Fruit fly (Drosophila melanogaster) whole organism, embryonic: ENCODE measurements around the gene Dsp1.

Experiments
- ATbp ChIP-seq: fragments of 200-800 bp; sonication (Bioruptor generic); optimal IDR thresholded peaks from 2 replicates; lab custom pipeline; 2017; ENCODE audit warnings: missing biosample characterization, mild to moderate bottlenecking, missing genetic modification characterization, missing genetic modification reagents
- Awh ChIP-seq: fragments of 200-800 bp; sonication (Bioruptor generic); IDR thresholded peaks from 2 replicates; pipeline ENCODE4, ENCODE4 v1.3.6; 2022; ENCODE audit warnings: missing biosample characterization, missing genetic modification characterization
- CG10543 ChIP-seq: fragments of 200-800 bp; sonication (Bioruptor generic); optimal IDR thresholded peaks from 3 replicates; lab custom pipeline; 2017; ENCODE audit warnings: missing biosample characterization, mild to moderate bottlenecking, missing genetic modification characterization, moderate library complexity
- CG10654 ChIP-seq: fragments of 200-800 bp; sonication (Bioruptor generic); optimal IDR thresholded peaks from 2 replicates; lab custom pipeline; 2016; ENCODE audit warnings: missing biosample characterization, missing genetic modification characterization
- CG10959 ChIP-seq: fragments of 200-800 bp; sonication (Bioruptor generic); IDR thresholded peaks from 2 replicates; pipeline ENCODE4 v1.3.6; 2022; ENCODE audit warnings: missing biosample characterization, missing genetic modification characterization
- CG11723 ChIP-seq: fragments of 200-800 bp; sonication (Bioruptor generic); optimal IDR thresholded peaks from 2 replicates; lab custom pipeline; 2017; ENCODE audit warnings: missing biosample characterization, mild to moderate bottlenecking, missing genetic modification characterization
- CG13775 ChIP-seq: fragments of 200-800 bp; sonication (Bioruptor generic); optimal IDR thresholded peaks from 3 replicates; lab custom pipeline; 2017; ENCODE audit warnings: missing biosample characterization, mild to moderate bottlenecking, missing genetic modification characterization
- CG14667 ChIP-seq: fragments of 200-800 bp; sonication (Bioruptor generic); IDR thresholded peaks from 2 replicates; pipeline ENCODE4 v1.3.6; 2022; ENCODE audit warnings: missing biosample characterization, missing genetic modification characterization
- CG14710 ChIP-seq: fragments of 200-800 bp; sonication (Bioruptor generic); optimal IDR thresholded peaks from 3 replicates; lab custom pipeline; 2019; ENCODE audit warnings: missing biosample characterization, mild to moderate bottlenecking, missing genetic modification characterization, moderate library complexity
- CG18011 ChIP-seq: fragments of 200-800 bp; sonication (Bioruptor generic); optimal IDR thresholded peaks from 2 replicates; lab custom pipeline; 2017; ENCODE audit warnings: missing biosample characterization, missing genetic modification characterization, mild to moderate bottlenecking, moderate library complexity, missing genotype
- CG18262 ChIP-seq: fragments of 200-800 bp; optimal IDR thresholded peaks from 3 replicates; lab custom pipeline; 2019; ENCODE audit warnings: missing biosample characterization, mild to moderate bottlenecking, missing genetic modification characterization, moderate library complexity
- CG2199 ChIP-seq: fragments of 200-800 bp; sonication (Bioruptor generic); IDR thresholded peaks from 3 replicates; pipeline ENCODE4 v1.3.6; 2022; ENCODE audit warnings: missing biosample characterization, missing genetic modification characterization
- CG2889 ChIP-seq: fragments of 200-800 bp; sonication (Bioruptor generic); IDR thresholded peaks from 3 replicates; pipeline ENCODE4 v1.3.6; 2022; ENCODE audit warnings: missing biosample characterization, missing genetic modification characterization
- CG30020 ChIP-seq: fragments of 200-800 bp; optimal IDR thresholded peaks from 2 replicates; lab custom pipeline; 2019; ENCODE audit warnings: missing biosample characterization, mild to moderate bottlenecking, missing genetic modification characterization, moderate library complexity
- CG3065 ChIP-seq: fragments of 200-800 bp; sonication (Bioruptor generic); optimal IDR thresholded peaks from 2 replicates; lab custom pipeline; 2016; ENCODE audit warnings: missing biosample characterization, missing genetic modification characterization
- CG32767 ChIP-seq: fragments of 200-800 bp; sonication (Bioruptor generic); IDR thresholded peaks from 2 replicates; pipeline ENCODE4 v1.3.6; 2022; ENCODE audit warnings: missing biosample characterization, missing genetic modification characterization
- CG34224 ChIP-seq: fragments of 200-800 bp; sonication (Bioruptor generic); IDR thresholded peaks from 3 replicates; pipeline ENCODE4 v1.3.6; 2022; ENCODE audit warnings: missing biosample characterization, missing genetic modification characterization; ENCODE audit not compliant: partially characterized antibody
- CG4730 ChIP-seq: fragments of 200-800 bp; sonication (Bioruptor generic); IDR thresholded peaks from 2 replicates; pipeline ENCODE4 v1.3.6; 2022; ENCODE audit warnings: missing biosample characterization, missing genetic modification characterization
- CG6689 ChIP-seq: fragments of 200-800 bp; sonication (Bioruptor generic); IDR thresholded peaks from 2 replicates; pipeline ENCODE4 v1.3.6; 2022; ENCODE audit warnings: missing biosample characterization, missing genetic modification characterization
- CG6813 ChIP-seq: fragments of 200-800 bp; sonication (Bioruptor generic); optimal IDR thresholded peaks from 2 replicates; lab custom pipeline; 2017; ENCODE audit warnings: missing biosample characterization, missing genetic modification characterization, mild to moderate bottlenecking, moderate library complexity, missing genetic modification reagents
- CG7987 ChIP-seq: fragments of 200-800 bp; sonication (Bioruptor generic); optimal IDR thresholded peaks from 2 replicates; lab custom pipeline; 2018; ENCODE audit warnings: missing biosample characterization, mild to moderate bottlenecking, missing genetic modification characterization, moderate library complexity
- CG8924 ChIP-seq: fragments of 200-800 bp; optimal IDR thresholded peaks from 3 replicates; lab custom pipeline; 2019; ENCODE audit warnings: missing biosample characterization, mild to moderate bottlenecking, missing genetic modification characterization, moderate library complexity
- CG9876 ChIP-seq: fragments of 200-800 bp; sonication (Bioruptor generic); optimal IDR thresholded peaks from 2 replicates; lab custom pipeline; 2016; ENCODE audit warnings: missing biosample characterization, missing genetic modification characterization
- CTCF ChIP-seq: fragments of 200-800 bp; sonication (Bioruptor generic); optimal IDR thresholded peaks from 2 replicates; lab custom pipeline; 2017; ENCODE audit warnings: missing biosample characterization, mild to moderate bottlenecking, missing genetic modification characterization, moderate library complexity
- CrebB ChIP-seq: fragments of 200-800 bp; sonication (Bioruptor generic); optimal IDR thresholded peaks from 3 replicates; lab custom pipeline; 2018; ENCODE audit warnings: missing biosample characterization, mild to moderate bottlenecking, missing genetic modification characterization
- Drgx ChIP-seq: fragments of 200-800 bp; sonication (Bioruptor generic); IDR thresholded peaks from 2 replicates; pipeline ENCODE4 v1.3.6; 2022; ENCODE audit warnings: missing biosample characterization, missing genetic modification characterization
- Eip74EF ChIP-seq, 2 experiments: fragments of 200-800 bp in 1 of 2; fragments of >200 bp in 1 of 2; sonication (Bioruptor generic) in 1 of 2; optimal IDR thresholded peaks; 2 replicates each; lab custom pipeline; 2017 to 2019; ENCODE audit warnings: missing biosample characterization in 2 of 2, missing genetic modification characterization in 2 of 2, mild to moderate bottlenecking in 1 of 2, moderate library complexity in 1 of 2
- Elba2 ChIP-seq: fragments of 200-800 bp; sonication (Bioruptor generic); optimal IDR thresholded peaks from 3 replicates; lab custom pipeline; 2016; ENCODE audit warnings: missing biosample characterization, missing genetic modification characterization
- HmgD ChIP-seq: fragments of 200-800 bp; sonication (Bioruptor generic); optimal IDR thresholded peaks from 3 replicates; lab custom pipeline; 2016; ENCODE audit warnings: missing biosample characterization, missing genetic modification characterization
- Hsf ChIP-seq: fragments of 200-800 bp; sonication (Bioruptor generic); optimal IDR thresholded peaks from 3 replicates; lab custom pipeline; 2016; ENCODE audit warnings: missing biosample characterization, missing genetic modification characterization
- Med ChIP-seq: fragments of 200-800 bp; sonication (Bioruptor generic); peaks from one replicate; lab custom pipeline; 2016; ENCODE audit warnings: missing biosample characterization, missing genetic modification characterization, mild to moderate bottlenecking, inconsistent platforms, moderate library complexity
- Nf-YB ChIP-seq: fragments of 200-800 bp; sonication (Bioruptor generic); optimal IDR thresholded peaks from 3 replicates; lab custom pipeline; 2019; ENCODE audit warnings: missing biosample characterization, mild to moderate bottlenecking, missing genetic modification characterization, moderate library complexity
- Stat92E ChIP-seq, 3 experiments: fragments of >200 bp in 2 of 3; fragments of 200-800 bp in 1 of 3; sonication (Bioruptor generic) in 1 of 3; optimal IDR thresholded peaks; 2 replicates each; lab custom pipeline; 2017 to 2019; ENCODE audit warnings: missing biosample characterization in 3 of 3, missing genetic modification characterization in 3 of 3, mild to moderate bottlenecking in 1 of 3, moderate library complexity in 1 of 3
- TFAM ChIP-seq: fragments of 200-800 bp; sonication (Bioruptor generic); optimal IDR thresholded peaks from 2 replicates; lab custom pipeline; 2017; ENCODE audit warnings: missing biosample characterization, missing genetic modification characterization, inconsistent platforms
- Trl ChIP-seq, 3 experiments: fragments of >200 bp in 2 of 3; fragments of 200-800 bp in 1 of 3; sonication (Bioruptor generic) in 1 of 3; optimal IDR thresholded peaks; 2 replicates in 1 of 3; 3 replicates in 2 of 3; lab custom pipeline; 2016 to 2017; ENCODE audit warnings: missing biosample characterization in 1 of 3, missing genetic modification characterization in 1 of 3
- chinmo ChIP-seq: fragments of 200-800 bp; sonication (Bioruptor generic); IDR thresholded peaks from 4 replicates; pipeline ENCODE4 v1.3.6; 2022; ENCODE audit warnings: missing biosample characterization, missing genetic modification characterization; ENCODE audit not compliant: partially characterized antibody
- da ChIP-seq: fragments of 200-800 bp; sonication (Bioruptor generic); optimal IDR thresholded peaks from 2 replicates; lab custom pipeline; 2016; ENCODE audit warnings: missing biosample characterization, missing genetic modification characterization
- hb ChIP-seq: fragments of 200-800 bp; sonication (Bioruptor generic); IDR thresholded peaks from 3 replicates; pipeline ENCODE4 v1.3.6; 2022; ENCODE audit warnings: missing biosample characterization, missing genetic modification characterization; ENCODE audit not compliant: partially characterized antibody
- insv ChIP-seq, 2 experiments: fragments of 200-800 bp; sonication (Bioruptor generic); optimal IDR thresholded peaks; 3 replicates each; lab custom pipeline; 2016 to 2018; ENCODE audit warnings: missing biosample characterization in 2 of 2, missing genetic modification characterization in 2 of 2
- klu ChIP-seq: fragments of 200-800 bp; sonication (Bioruptor generic); IDR thresholded peaks from 2 replicates; pipeline ENCODE4 v1.3.6; 2022; ENCODE audit warnings: missing biosample characterization, missing genetic modification characterization
- nom ChIP-seq: fragments of 200-800 bp; sonication (Bioruptor generic); optimal IDR thresholded peaks from 2 replicates; lab custom pipeline; 2017; ENCODE audit warnings: missing biosample characterization, missing genetic modification characterization, mild to moderate bottlenecking, moderate library complexity, missing genetic modification reagents
- pho ChIP-seq: fragments of 200-800 bp; sonication (Bioruptor generic); optimal IDR thresholded peaks from 2 replicates; lab custom pipeline; 2016; ENCODE audit warnings: missing biosample characterization, missing genetic modification characterization
- ranshi ChIP-seq: fragments of 200-800 bp; sonication (Bioruptor generic); IDR thresholded peaks from 2 replicates; pipeline ENCODE4 v1.3.6; 2022; ENCODE audit warnings: missing biosample characterization, missing genetic modification characterization
- row ChIP-seq: fragments of 200-800 bp; sonication (Bioruptor generic); IDR thresholded peaks from 3 replicates; pipeline ENCODE4 v1.3.6; 2022; ENCODE audit warnings: missing biosample characterization, missing genetic modification characterization
- toy ChIP-seq: fragments of 200-800 bp; sonication (Bioruptor generic); IDR thresholded peaks from 2 replicates; pipeline ENCODE4 v1.3.6; 2022; ENCODE audit warnings: missing biosample characterization, missing genetic modification characterization
- vvl ChIP-seq: fragments of 200-800 bp; sonication (Bioruptor generic); IDR thresholded peaks from 2 replicates; pipeline ENCODE4 v1.3.6; 2022; ENCODE audit warnings: missing biosample characterization, missing genetic modification characterization

Dsp1 gene

dm6 chrX:16373541-16373940 is 40.1 kb downstream of the Dsp1 start:
- TF ChIP-seq klu, result no peak
- no peak for TF ChIP-seq toy (GFP tag; lab: Robert Waterston, UW)
- TF ChIP-seq chinmo (GFP tag; lab: Robert Waterston, UW), result 0 out of 4 replicates have a peak, but pooled peaks have one; percentile 33
- peak; percentile 41 for TF ChIP-seq CG30020 (tag; lab: Kevin White, UChicago)
- peak; percentile 67 for TF ChIP-seq Drgx (GFP tag; lab: Robert Waterston, UW)
- peak; percentile 78; the same call in 1 of the 3 replicates for TF ChIP-seq CG2199 (GFP tag; lab: Robert Waterston, UW)
- no peak for TF ChIP-seq CG34224 (GFP tag; lab: Robert Waterston, UW)
- peak; percentile 52 for TF ChIP-seq nom (GFP tag; lab: Kevin White, UChicago)
- no peak for TF ChIP-seq CG9876 (GFP tag; lab: Kevin White, UChicago)
- TF ChIP-seq CG7987, result no peak
- TF ChIP-seq CG32767 (GFP tag; lab: Robert Waterston, UW), result 0 out of 2 replicates have a peak, but pooled peaks have one; percentile 27
- peak; percentile 67 for TF ChIP-seq Med (GFP tag; lab: Kevin White, UChicago)
- 0 out of 3 replicates have a peak, but pooled peaks have one; percentile 12 for TF ChIP-seq row (GFP tag; lab: Robert Waterston, UW)
- TF ChIP-seq CG11723 (GFP tag; lab: Kevin White, UChicago), result no peak
- TF ChIP-seq CG6689 (GFP tag; lab: Robert Waterston, UW), result no peak

dm6 chrX:16374059-16374458 is 40.6 kb downstream of the Dsp1 start:
- no peak for TF ChIP-seq HmgD (GFP tag; lab: Kevin White, UChicago)
- peak; percentile 53 for TF ChIP-seq Elba2 (GFP tag; lab: Kevin White, UChicago)
- TF ChIP-seq vvl (GFP tag; lab: Robert Waterston, UW), result peak; percentile 39; the same call in 1 of the 2 replicates
- TF ChIP-seq Nf-YB, result no peak
- TF ChIP-seq Trl (optimal IDR thresholded peaks at IDR 0.05; lab: Kevin White, UChicago), result no peak
- TF ChIP-seq Trl (GFP tag; optimal IDR thresholded peaks at IDR 0.05; lab: Kevin White, UChicago), result no peak
- peak in 1 of 2 experiments; percentile 40 for TF ChIP-seq insv (GFP tag; optimal IDR thresholded peaks at IDR 0.05; lab: Kevin White, UChicago)
- TF ChIP-seq CG3065 (GFP tag; lab: Kevin White, UChicago), result no peak
- no peak for TF ChIP-seq CG14710 (tag; lab: Kevin White, UChicago)
- TF ChIP-seq da, result no peak
- TF ChIP-seq hb (GFP tag; lab: Robert Waterston, UW), result no peak
- TF ChIP-seq, all 482 proteins: peak for 3

DNA sequence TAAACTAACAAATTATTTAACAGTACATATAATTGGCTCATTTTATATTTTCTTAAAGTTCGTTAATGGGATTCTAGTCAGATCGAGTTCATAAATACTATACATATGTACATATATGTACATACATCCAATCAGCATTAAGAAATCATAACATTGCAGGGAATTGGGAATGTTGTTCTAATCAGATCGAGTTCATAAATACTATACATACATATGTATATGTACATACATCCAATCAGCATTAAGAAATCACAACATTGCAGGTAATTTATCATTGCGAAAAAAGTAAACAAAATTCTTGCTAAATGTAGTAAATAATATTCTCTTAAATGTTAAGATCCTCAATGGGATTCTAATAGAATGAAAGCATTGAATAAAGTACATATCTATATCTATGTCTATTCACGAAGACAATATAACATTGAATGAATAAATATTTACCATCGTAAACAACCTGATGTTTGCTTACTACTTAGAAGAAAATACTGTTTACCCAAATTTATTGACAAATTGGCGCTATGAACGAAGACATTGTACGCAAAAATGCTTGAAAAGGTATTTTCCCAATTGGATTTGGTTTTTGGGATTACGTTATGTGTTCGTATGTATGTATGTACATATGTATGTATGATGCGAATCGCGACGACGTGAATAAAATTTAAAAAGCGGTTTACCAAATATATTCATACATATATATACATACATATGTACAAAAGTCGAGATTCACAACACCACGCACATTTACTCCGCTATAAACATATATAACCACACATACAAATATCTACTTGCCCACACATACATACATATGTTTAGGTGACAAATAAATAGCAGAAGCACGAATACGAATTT is 50.5 kb downstream of the Dsp1 start:
- peak in 1 of 2 experiments; percentile 83 for TF ChIP-seq Eip74EF (GFP tag; optimal IDR thresholded peaks at IDR 0.05; lab: Kevin White, UChicago)
- TF ChIP-seq CG10543 (GFP tag; lab: Kevin White, UChicago), result peak; percentile 95
- peak; percentile 81 for TF ChIP-seq Awh (GFP tag; lab: Robert Waterston, UW)
- peak; percentile 94 for TF ChIP-seq CrebB (tag; lab: Kevin White, UChicago)
- TF ChIP-seq pho, result peak; percentile 59
- no peak for TF ChIP-seq Stat92E (GFP tag; optimal IDR thresholded peaks at IDR 0.05; lab: Kevin White, UChicago)
- TF ChIP-seq CG2889 (GFP tag; lab: Robert Waterston, UW), result 0 out of 3 replicates have a peak, but pooled peaks have one; percentile 25
- peak; percentile 86 for TF ChIP-seq ATbp (GFP tag; lab: Kevin White, UChicago)
- peak; percentile 12 for TF ChIP-seq CTCF (GFP tag; lab: Kevin White, UChicago)
- peak; percentile 13 for TF ChIP-seq CG18011 (GFP tag; lab: Kevin White, UChicago)
- TF ChIP-seq CG6813 (GFP tag; lab: Kevin White, UChicago), result peak; percentile 95
- peak; percentile 58 for TF ChIP-seq Hsf (GFP tag; lab: Kevin White, UChicago)
- TF ChIP-seq ranshi, result peak; percentile 69; the same call in 1 of the 2 replicates
- peak; percentile 0 for TF ChIP-seq TFAM (GFP tag; lab: Kevin White, UChicago)
- TF ChIP-seq CG10959 (GFP tag; lab: Robert Waterston, UW), result no peak
- peak; percentile 7 for TF ChIP-seq CG13775 (GFP tag; lab: Kevin White, UChicago)
- peak; percentile 78 for TF ChIP-seq CG8924 (tag; lab: Kevin White, UChicago)
- TF ChIP-seq CG10654 (GFP tag; lab: Kevin White, UChicago), result peak; percentile 59
- TF ChIP-seq CG14667, result no peak
- TF ChIP-seq CG4730 (GFP tag; lab: Robert Waterston, UW), result no peak
- TF ChIP-seq CG18262 (tag; lab: Kevin White, UChicago), result peak; percentile 62
